Fruit fly (Drosophila melanogaster): ENCODE data around the gene RYa-R.

The RYa-R gene

DNA sequence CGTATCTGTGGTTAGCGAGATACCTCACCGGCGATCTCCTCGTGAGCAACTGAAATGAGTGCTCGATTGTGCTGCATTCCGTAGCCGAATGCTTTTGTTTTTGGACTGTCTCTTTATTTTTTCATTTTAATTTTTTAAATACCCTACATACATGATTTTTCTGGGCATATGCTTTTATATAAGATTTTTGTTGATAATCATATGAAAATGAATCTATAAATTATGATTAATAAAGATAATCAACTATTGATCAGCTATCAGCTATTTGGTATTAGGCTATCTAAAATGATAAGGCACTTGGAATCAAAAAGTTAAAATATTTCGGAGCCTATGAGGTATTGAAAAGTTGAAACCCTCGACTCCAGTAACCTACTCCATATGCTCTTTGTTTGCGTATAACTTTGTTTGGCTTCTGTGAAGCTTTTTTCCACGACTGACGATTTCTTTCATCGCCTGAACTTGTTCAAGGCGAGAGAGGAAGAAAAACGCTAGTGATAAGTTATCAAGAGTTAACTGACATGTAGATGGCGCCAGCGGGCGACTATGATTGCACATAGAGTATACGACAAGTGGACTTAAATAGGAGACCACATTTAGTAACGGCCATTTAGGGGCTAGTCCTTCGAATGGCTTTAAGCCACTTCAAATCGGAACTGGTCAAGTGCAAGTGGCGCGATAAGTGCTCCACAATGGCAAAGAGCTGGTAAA lies 6.8 kb upstream of the RYa-R start, which contains the start of gene CG31076 (continued):
- TF ChIP-seq chinmo (GFP tag; IDR thresholded peaks at IDR 0.05; ENCODE audit: partially characterized antibody) = 0 out of 4 replicates have a peak, but pooled peaks have one; percentile 57
- no peak for TF ChIP-seq CG4707 (GFP tag; optimal IDR thresholded peaks at IDR 0.05)
- TF ChIP-seq HLH3B (GFP tag; IDR thresholded peaks at IDR 0.05) = peak; percentile 42
- no peak for TF ChIP-seq CG8388 (GFP tag; optimal IDR thresholded peaks at IDR 0.05)
- TF ChIP-seq amos (GFP tag; IDR thresholded peaks at IDR 0.05; ENCODE audit: partially characterized antibody) = no peak
- TF ChIP-seq dysf (GFP tag; IDR thresholded peaks at IDR 0.05) = peak; percentile 43; the same call in 1 of the 3 replicates
- peak; percentile 55 for TF ChIP-seq Ets65A (GFP tag)
- peak; percentile 20 for TF ChIP-seq ind (GFP tag; optimal IDR thresholded peaks at IDR 0.05)
- TF ChIP-seq odd (GFP tag; optimal IDR thresholded peaks at IDR 0.05) = peak; percentile 22
- TF ChIP-seq Nf-YC (tag; optimal IDR thresholded peaks at IDR 0.05) = peak; percentile 31
- peak; percentile 30 for TF ChIP-seq Max (GFP tag; optimal IDR thresholded peaks at IDR 0.05)
- TF ChIP-seq CG34224 (GFP tag; IDR thresholded peaks at IDR 0.05; ENCODE audit: partially characterized antibody) = no peak
- TF ChIP-seq CG15601 (tag; optimal IDR thresholded peaks at IDR 0.05) = no peak
- no peak for TF ChIP-seq fru (optimal IDR thresholded peaks at IDR 0.05)
- TF ChIP-seq Lpt (GFP tag; optimal IDR thresholded peaks at IDR 0.05) = no peak
- TF ChIP-seq sc (optimal IDR thresholded peaks at IDR 0.05) = no peak
- no peak for TF ChIP-seq sc (GFP tag; optimal IDR thresholded peaks at IDR 0.05)
- TF ChIP-seq CTCF (GFP tag; optimal IDR thresholded peaks at IDR 0.05) = peak; percentile 92
- TF ChIP-seq CG5180 (GFP tag; optimal IDR thresholded peaks at IDR 0.05) = peak; percentile 28
- no peak for TF ChIP-seq dpn (GFP tag; optimal IDR thresholded peaks at IDR 0.05)
- TF ChIP-seq Elba2 (GFP tag; optimal IDR thresholded peaks at IDR 0.05) = no peak
- TF ChIP-seq CG13424 (tag; optimal IDR thresholded peaks at IDR 0.05) = peak; percentile 49
- no peak for TF ChIP-seq yki (optimal IDR thresholded peaks at IDR 0.05)
- peak; percentile 26; the same call in 1 of the 2 replicates for TF ChIP-seq sisA (GFP tag; IDR thresholded peaks at IDR 0.05)
- no peak for TF ChIP-seq CG11093 (GFP tag; IDR thresholded peaks at IDR 0.05)
- peak; percentile 32; the same call in 1 of the 2 replicates for TF ChIP-seq E2f1 (GFP tag; IDR thresholded peaks at IDR 0.05)
- TF ChIP-seq CG10979 (tag; optimal IDR thresholded peaks at IDR 0.05) = peak; percentile 91
- no peak for TF ChIP-seq CG3407 (GFP tag; optimal IDR thresholded peaks at IDR 0.05)
- TF ChIP-seq Asciz (GFP tag; optimal IDR thresholded peaks at IDR 0.05) = peak; percentile 14
- no peak for TF ChIP-seq sqz (GFP tag; optimal IDR thresholded peaks at IDR 0.05)
- peak; percentile 9 for TF ChIP-seq CG34376 (GFP tag; optimal IDR thresholded peaks at IDR 0.05)
- TF ChIP-seq D19A (tag; optimal IDR thresholded peaks at IDR 0.05) = peak; percentile 86
- TF ChIP-seq exex (tag; optimal IDR thresholded peaks at IDR 0.05) = peak; percentile 65
- no peak for TF ChIP-seq Dp (GFP tag; optimal IDR thresholded peaks at IDR 0.05)
- TF ChIP-seq lola (GFP tag; optimal IDR thresholded peaks at IDR 0.05) = no peak
- no peak for TF ChIP-seq Oaz (GFP tag; IDR thresholded peaks at IDR 0.05)
- TF ChIP-seq nmo (GFP tag; optimal IDR thresholded peaks at IDR 0.05) = peak; percentile 28
- no peak for TF ChIP-seq CG6791 (GFP tag; IDR thresholded peaks at IDR 0.05; ENCODE audit: partially characterized antibody)
- TF ChIP-seq Dip3 (GFP tag; optimal IDR thresholded peaks at IDR 0.05) = no peak
- TF ChIP-seq CG14667 (GFP tag; IDR thresholded peaks at IDR 0.05) = peak; percentile 19; the same call in 1 of the 2 replicates
- TF ChIP-seq Fer3 (tag; optimal IDR thresholded peaks at IDR 0.05) = peak; percentile 14
- TF ChIP-seq CG12769 (tag; optimal IDR thresholded peaks at IDR 0.05) = peak; percentile 15
- TF ChIP-seq GATAe (GFP tag; conservative IDR thresholded peaks at IDR 0.05) = peak; percentile 71
- peak; percentile 6 for TF ChIP-seq HmgZ (tag; optimal IDR thresholded peaks at IDR 0.05)
- peak in 1 of 2 experiments; percentile 12 for TF ChIP-seq Eip74EF (GFP tag; optimal IDR thresholded peaks at IDR 0.05)
- no peak for TF ChIP-seq her (GFP tag; optimal IDR thresholded peaks at IDR 0.05)
- TF ChIP-seq tgo (GFP tag; IDR thresholded peaks at IDR 0.05) = peak; percentile 46; the same call in 2 of the 3 replicates
- no peak for TF ChIP-seq CG4854 (GFP tag; optimal IDR thresholded peaks at IDR 0.05)
- no peak for TF ChIP-seq CG15479 (GFP tag; optimal IDR thresholded peaks at IDR 0.05)
- TF ChIP-seq CG2678 (tag; optimal IDR thresholded peaks at IDR 0.05) = peak; percentile 70

All from whole organism, embryonic.